4 fruit fly cellular contexts compared by ENCODE assay signal in genomic region chr3R:13843611-13844010, dm6.
TF ChIP-seq lines count a peak whose summit lies in the region.

No protein-coding gene starts in this region.

- no peak for TF ChIP-seq CTCF in whole organism, embryonic (GFP tag; optimal IDR thresholded peaks at IDR 0.05; lab: Kevin White, UChicago)

TF ChIP-seq in whole organism, embryonic, 481 proteins besides CTCF, POLR2A, EP300 and RAD21 (continues in another document):
- TF ChIP-seq Sry-δ (GFP tag; optimal IDR thresholded peaks at IDR 0.05; lab: Kevin White, UChicago) (no peak), prd (optimal IDR thresholded peaks at IDR 0.05; lab: Kevin White, UChicago) (no peak), prd (GFP tag; IDR thresholded peaks at IDR 0.05; lab: Robert Waterston, UW) (0 out of 3 replicates have a peak, but pooled peaks have one; percentile 15), Scr (GFP tag; IDR thresholded peaks at IDR 0.05; lab: Robert Waterston, UW; ENCODE audit: partially characterized antibody) (no peak), ci (GFP tag; IDR thresholded peaks at IDR 0.05; lab: Robert Waterston, UW) (0 out of 3 replicates have a peak, but pooled peaks have one; percentile 19), Drgx (GFP tag; IDR thresholded peaks at IDR 0.05; lab: Robert Waterston, UW) (peak; percentile 65), CG2712 (tag; optimal IDR thresholded peaks at IDR 0.05; lab: Kevin White, UChicago) (peak; percentile 17), CG10979 (tag; optimal IDR thresholded peaks at IDR 0.05; lab: Kevin White, UChicago) (peak; percentile 32), stc (GFP tag; IDR thresholded peaks at IDR 0.05; lab: Robert Waterston, UW) (no peak), Xrp1 (GFP tag; IDR thresholded peaks at IDR 0.05; lab: Robert Waterston, UW) (peak; percentile 8; the same call in 1 of the 2 replicates), vvl (GFP tag; IDR thresholded peaks at IDR 0.05; lab: Robert Waterston, UW) (0 out of 2 replicates have a peak, but pooled peaks have one; percentile 19), HmgD (GFP tag; optimal IDR thresholded peaks at IDR 0.05; lab: Kevin White, UChicago) (no peak), lbe (GFP tag; optimal IDR thresholded peaks at IDR 0.05; lab: Kevin White, UChicago) (peak; percentile 34), zfh1 (GFP tag; IDR thresholded peaks at IDR 0.05; lab: Robert Waterston, UW) (peak; percentile 17; the same call in 1 of the 3 replicates), sens (GFP tag; lab: Kevin White, UChicago) (peak; percentile 17), hkb (optimal IDR thresholded peaks at IDR 0.05; lab: Kevin White, UChicago) (no peak), hkb (GFP tag; IDR thresholded peaks at IDR 0.05; lab: Robert Waterston, UW) (no peak), CG18476 (GFP tag; optimal IDR thresholded peaks at IDR 0.05; lab: Kevin White, UChicago) (no peak), row (GFP tag; IDR thresholded peaks at IDR 0.05; lab: Robert Waterston, UW) (peak; percentile 37; the same call in 1 of the 3 replicates), CG2875 (GFP tag; optimal IDR thresholded peaks at IDR 0.05; lab: Kevin White, UChicago) (no peak), gem (tag; optimal IDR thresholded peaks at IDR 0.05; lab: Kevin White, UChicago) (peak; percentile 23), bsh (GFP tag; optimal IDR thresholded peaks at IDR 0.05; lab: Kevin White, UChicago) (peak in 1 of 2 experiments; percentile 10)

TF ChIP-seq in whole organism, prepupa, 60 proteins besides CTCF, POLR2A, EP300 and RAD21 (continues in another document):
- TF ChIP-seq cyc (GFP tag; optimal IDR thresholded peaks at IDR 0.05; lab: Kevin White, UChicago) (peak; percentile 24), Eip75B (GFP tag; optimal IDR thresholded peaks at IDR 0.05; lab: Kevin White, UChicago) (no peak), ss (GFP tag; optimal IDR thresholded peaks at IDR 0.05; lab: Kevin White, UChicago) (no peak), achi (GFP tag; optimal IDR thresholded peaks at IDR 0.05; lab: Kevin White, UChicago) (peak; percentile 57), Sox102F (GFP tag; optimal IDR thresholded peaks at IDR 0.05; lab: Kevin White, UChicago) (peak; percentile 44), Smox (GFP tag; optimal IDR thresholded peaks at IDR 0.05; lab: Kevin White, UChicago) (peak; percentile 35), acj6 (GFP tag; optimal IDR thresholded peaks at IDR 0.05; lab: Kevin White, UChicago) (peak; percentile 48), Eip93F (GFP tag; optimal IDR thresholded peaks at IDR 0.05; lab: Kevin White, UChicago) (no peak), Sox15 (GFP tag; optimal IDR thresholded peaks at IDR 0.05; lab: Kevin White, UChicago) (no peak), topi (GFP tag; optimal IDR thresholded peaks at IDR 0.05; lab: Kevin White, UChicago) (peak; percentile 47), Eip78C (GFP tag; lab: Kevin White, UChicago) (peak; percentile 86), eg (GFP tag; IDR thresholded peaks at IDR 0.05; lab: Robert Waterston, UW) (peak; percentile 61; the same call in 2 of the 3 replicates), CG10669 (GFP tag; optimal IDR thresholded peaks at IDR 0.05; lab: Kevin White, UChicago) (peak; percentile 8), Met (GFP tag; optimal IDR thresholded peaks at IDR 0.05; lab: Kevin White, UChicago) (peak; percentile 49), CG3032 (tag; optimal IDR thresholded peaks at IDR 0.05; lab: Kevin White, UChicago) (peak; percentile 4), CG11294 (GFP tag; IDR thresholded peaks at IDR 0.05; lab: Robert Waterston, UW) (0 out of 2 replicates have a peak, but pooled peaks have one; percentile 37), Hr4 (GFP tag; optimal IDR thresholded peaks at IDR 0.05; lab: Kevin White, UChicago) (no peak), Ets21C (GFP tag; optimal IDR thresholded peaks at IDR 0.05; lab: Kevin White, UChicago) (no peak), fkh (GFP tag; optimal IDR thresholded peaks at IDR 0.05; lab: Kevin White, UChicago) (no peak), CG9139 (GFP tag; optimal IDR thresholded peaks at IDR 0.05; lab: Kevin White, UChicago) (no peak), svp (GFP tag; lab: Kevin White, UChicago) (peak; percentile 75), CG11762 (GFP tag; optimal IDR thresholded peaks at IDR 0.05; lab: Kevin White, UChicago; ENCODE audit: insufficient read depth) (peak; percentile 31), CG6163 (GFP tag; IDR thresholded peaks at IDR 0.05; lab: Robert Waterston, UW) (peak; percentile 61; the same call in 2 of the 3 replicates)

TF ChIP-seq in whole organism, pupa, 21 proteins besides CTCF, POLR2A, EP300 and RAD21:
- TF ChIP-seq CG15710 (tag; optimal IDR thresholded peaks at IDR 0.05; lab: Kevin White, UChicago): peak; percentile 20
- TF ChIP-seq fd96Ca (GFP tag; IDR thresholded peaks at IDR 0.05; lab: Robert Waterston, UW): peak; percentile 46; the same call in 2 of the 3 replicates
- TF ChIP-seq CG9948 (tag; optimal IDR thresholded peaks at IDR 0.05; lab: Kevin White, UChicago): peak; percentile 44
- no peak for TF ChIP-seq EcR (GFP tag; optimal IDR thresholded peaks at IDR 0.05; lab: Kevin White, UChicago)
- peak; percentile 41; the same call in 1 of the 2 replicates for TF ChIP-seq CG12605 (GFP tag; IDR thresholded peaks at IDR 0.05; lab: Robert Waterston, UW)
- no peak for TF ChIP-seq D1 (tag; optimal IDR thresholded peaks at IDR 0.05; lab: Kevin White, UChicago)
- TF ChIP-seq CG14655 (GFP tag; optimal IDR thresholded peaks at IDR 0.05; lab: Kevin White, UChicago): peak; percentile 66
- TF ChIP-seq Ets98B (GFP tag; IDR thresholded peaks at IDR 0.05; lab: Robert Waterston, UW): peak; percentile 48
- peak; percentile 66 for TF ChIP-seq CG8301 (tag; optimal IDR thresholded peaks at IDR 0.05; lab: Kevin White, UChicago)
- no peak for TF ChIP-seq CG34367 (tag; optimal IDR thresholded peaks at IDR 0.05; lab: Kevin White, UChicago)
- no peak for TF ChIP-seq CG13204 (GFP tag; optimal IDR thresholded peaks at IDR 0.05; lab: Kevin White, UChicago)
- TF ChIP-seq CG10348 (GFP tag; IDR thresholded peaks at IDR 0.05; lab: Robert Waterston, UW): no peak
- peak; percentile 45 for TF ChIP-seq CG17806 (tag; optimal IDR thresholded peaks at IDR 0.05; lab: Kevin White, UChicago)
- peak; percentile 31 for TF ChIP-seq Pif1A (GFP tag; optimal IDR thresholded peaks at IDR 0.05; lab: Kevin White, UChicago)
- TF ChIP-seq CG32121 (GFP tag; IDR thresholded peaks at IDR 0.05; lab: Robert Waterston, UW): peak; percentile 38; the same call in 1 of the 2 replicates
- peak; percentile 45 for TF ChIP-seq CG8159 (tag; optimal IDR thresholded peaks at IDR 0.05; lab: Kevin White, UChicago)
- TF ChIP-seq Pif1B (GFP tag; optimal IDR thresholded peaks at IDR 0.05; lab: Kevin White, UChicago): peak; percentile 21

TF ChIP-seq in whole organism, wandering third instar larva, 38 proteins besides CTCF, POLR2A, EP300 and RAD21:
- no peak for TF ChIP-seq Dfd (GFP tag; optimal IDR thresholded peaks at IDR 0.05; lab: Kevin White, UChicago)
- TF ChIP-seq br (GFP tag; optimal IDR thresholded peaks at IDR 0.05; lab: Kevin White, UChicago): no peak
- no peak for TF ChIP-seq usp (GFP tag; optimal IDR thresholded peaks at IDR 0.05; lab: Kevin White, UChicago)
- no peak for TF ChIP-seq Jra (GFP tag; optimal IDR thresholded peaks at IDR 0.05; lab: Kevin White, UChicago)
- TF ChIP-seq sage (GFP tag; optimal IDR thresholded peaks at IDR 0.05; lab: Kevin White, UChicago): peak; percentile 2
- no peak for TF ChIP-seq GATAd (GFP tag; optimal IDR thresholded peaks at IDR 0.05; lab: Kevin White, UChicago)
- peak; percentile 47 for TF ChIP-seq brk (GFP tag; optimal IDR thresholded peaks at IDR 0.05; lab: Kevin White, UChicago)
- TF ChIP-seq dl (GFP tag; optimal IDR thresholded peaks at IDR 0.05; lab: Kevin White, UChicago; ENCODE audit: insufficient read depth in 1 of 2, partially characterized antibody in 2 of 2): no peak
- TF ChIP-seq Dif (GFP tag; optimal IDR thresholded peaks at IDR 0.05; lab: Kevin White, UChicago; ENCODE audit: partially characterized antibody): no peak
- no peak for TF ChIP-seq CrebA (GFP tag; optimal IDR thresholded peaks at IDR 0.05; lab: Kevin White, UChicago; ENCODE audit: borderline replicate concordance)
- TF ChIP-seq psq (GFP tag; optimal IDR thresholded peaks at IDR 0.05; lab: Kevin White, UChicago): peak; percentile 34
- peak; percentile 23 for TF ChIP-seq Sp1 (GFP tag; optimal IDR thresholded peaks at IDR 0.05; lab: Kevin White, UChicago)
- no peak for TF ChIP-seq sv (GFP tag; optimal IDR thresholded peaks at IDR 0.05; lab: Kevin White, UChicago)
- peak; percentile 53 for TF ChIP-seq rgr (GFP tag; optimal IDR thresholded peaks at IDR 0.05; lab: Kevin White, UChicago)
- TF ChIP-seq Vsx2 (GFP tag; optimal IDR thresholded peaks at IDR 0.05; lab: Kevin White, UChicago; ENCODE audit: partially characterized antibody): no peak
- no peak for TF ChIP-seq Rel (GFP tag; optimal IDR thresholded peaks at IDR 0.05; lab: Kevin White, UChicago)
- TF ChIP-seq Rel (tag; optimal IDR thresholded peaks at IDR 0.05; lab: Kevin White, UChicago): no peak
- TF ChIP-seq OdsH (GFP tag; optimal IDR thresholded peaks at IDR 0.05; lab: Kevin White, UChicago): peak; percentile 51
- peak in 1 of 2 experiments; percentile 48 for TF ChIP-seq foxo (GFP tag; optimal IDR thresholded peaks at IDR 0.05; lab: Kevin White, UChicago)
- peak; percentile 13 for TF ChIP-seq woc (GFP tag; optimal IDR thresholded peaks at IDR 0.05; lab: Kevin White, UChicago)
- TF ChIP-seq Mio (GFP tag; optimal IDR thresholded peaks at IDR 0.05; lab: Kevin White, UChicago): no peak
- peak; percentile 11 for TF ChIP-seq ey (GFP tag; optimal IDR thresholded peaks at IDR 0.05; lab: Kevin White, UChicago)
- TF ChIP-seq CG32264 (GFP tag; optimal IDR thresholded peaks at IDR 0.05; lab: Kevin White, UChicago): no peak
- TF ChIP-seq fru (GFP tag; optimal IDR thresholded peaks at IDR 0.05; lab: Kevin White, UChicago): peak; percentile 27
- TF ChIP-seq HLH106 (tag; optimal IDR thresholded peaks at IDR 0.05; lab: Kevin White, UChicago): peak; percentile 12
- TF ChIP-seq h (GFP tag; optimal IDR thresholded peaks at IDR 0.05; lab: Kevin White, UChicago): peak; percentile 59
- peak; percentile 12 for TF ChIP-seq dmrt93B (GFP tag; optimal IDR thresholded peaks at IDR 0.05; lab: Kevin White, UChicago)
- TF ChIP-seq dsf (GFP tag; optimal IDR thresholded peaks at IDR 0.05; lab: Kevin White, UChicago; ENCODE audit: borderline replicate concordance): no peak
- TF ChIP-seq Hnf4 (GFP tag; optimal IDR thresholded peaks at IDR 0.05; lab: Kevin White, UChicago): peak; percentile 18

Comparison
In these comparisons a context has a peak if more than half of its experiments do, and no peak if none do; other contexts are left out.
1. Of the 7 proteins assayed by ChIP-seq in both whole organism, embryonic and whole organism, prepupa: peak only in whole organism, embryonic: Blimp-1; only in whole organism, prepupa: Gug, Lpt and Sox102F; in both: none; in neither: 3.